Fruit fly (Drosophila melanogaster) S2 (cell line): Measurements from ENCODE around the gene pb.

Source experiments
- CG8478 ChIP-seq: fragments of >200 bp; optimal IDR thresholded peaks from 2 replicates; lab custom pipeline; 2018
- CTCF ChIP-seq, 2 experiments: fragments of >200 bp; optimal IDR thresholded peaks; 2 replicates each; lab custom pipeline; 2018

DNA sequence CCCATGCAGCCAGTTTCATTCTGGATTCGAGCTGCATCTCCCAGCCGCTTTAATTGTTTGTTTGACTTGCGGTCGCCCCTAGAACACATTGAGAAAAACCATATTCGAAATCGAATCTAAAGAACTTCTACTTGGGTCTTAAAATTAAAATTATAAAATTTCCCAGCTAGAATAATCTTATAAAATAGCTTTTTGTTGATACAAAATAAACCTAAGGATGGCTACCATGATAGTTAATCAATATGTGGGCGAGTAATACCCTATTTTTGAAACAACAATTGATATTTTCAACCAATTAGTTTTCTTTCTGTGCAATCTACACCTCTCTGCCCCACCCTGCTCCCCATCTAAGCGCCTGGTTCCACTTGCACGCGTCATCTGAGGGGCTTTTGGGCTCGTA is 67.3 kb downstream of the pb start:
- TF ChIP-seq CTCF (optimal IDR thresholded peaks at IDR 0.05; lab: Kevin White, UChicago), result no peak
- TF ChIP-seq CG8478 (lab: Kevin White, UChicago), result no peak
